Worm (Caenorhabditis elegans) whole organism, L4/young adult: Measurements from ENCODE around the gene F19H6.6.

Experiments
- W03F9.2 ChIP-seq: fragments of 150-350 bp; optimal IDR thresholded peaks from 2 replicates; lab custom pipeline; 2014; ENCODE audit warnings: missing biosample characterization, missing genetic modification characterization
- dao-5 ChIP-seq: sonication (generic microtip); optimal IDR thresholded peaks from 2 replicates; lab custom pipeline; 2016; ENCODE audit warnings: missing genotype, missing genetic modification characterization, moderate library complexity, missing compliant biosample characterization
- him-1 ChIP-seq: sonication (generic microtip); optimal IDR thresholded peaks from 2 replicates; lab custom pipeline; 2016; ENCODE audit warnings: missing genotype, missing genetic modification reagents, missing genetic modification characterization, missing compliant biosample characterization

F19H6.6 gene

DNA sequence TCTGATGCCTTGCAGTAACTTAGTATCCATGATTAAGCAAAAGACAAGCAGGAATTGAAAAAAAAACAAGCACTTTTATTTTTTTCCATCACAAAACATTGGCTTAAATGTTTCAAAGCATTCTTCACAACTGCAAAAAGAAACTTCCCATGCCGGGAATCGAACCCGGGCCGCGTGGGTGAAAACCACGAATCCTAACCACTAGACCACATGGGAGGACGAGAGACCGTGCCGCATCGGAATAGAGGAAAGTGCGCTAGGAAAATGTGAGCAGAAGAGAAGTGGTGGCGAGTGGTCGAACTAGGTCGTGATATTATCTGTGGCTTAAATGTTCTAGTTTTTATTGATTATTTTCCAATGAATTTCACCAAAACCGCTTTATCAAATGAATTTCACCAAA lies 6.9 kb downstream of the F19H6.6 start:
- TF ChIP-seq W03F9.2 (tag; lab: Kevin White, UChicago) (no peak), dao-5 (tag; lab: Kevin White, UChicago) (no peak), him-1 (tag; lab: Kevin White, UChicago) (no peak)

DNA sequence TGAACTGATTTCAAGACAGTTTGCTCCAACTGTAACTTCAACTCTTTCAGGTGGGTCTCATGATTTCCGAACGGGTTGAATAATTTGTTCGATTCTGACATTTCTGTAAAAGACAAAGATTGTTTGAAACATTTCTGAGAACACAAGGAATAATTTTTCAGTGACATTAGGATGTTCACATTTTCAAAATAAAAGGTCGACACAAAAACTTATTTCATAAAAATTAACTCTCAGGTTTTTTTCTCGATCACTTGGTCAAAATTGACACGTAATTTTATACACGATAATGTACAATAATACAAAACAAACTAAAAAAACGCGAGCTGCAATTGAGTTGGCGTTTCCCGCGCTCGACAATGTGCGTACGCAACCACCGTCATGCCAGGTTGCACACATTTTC lies 10.7 kb downstream of the F19H6.6 start, which contains the start of gene rif-1.2:
TSS of gene rif-1.2 (minus strand) at position 101 of the 400 bp plus-strand sequence.
- TF ChIP-seq W03F9.2 (tag; lab: Kevin White, UChicago) (no peak), him-1 (tag; lab: Kevin White, UChicago) (no peak), dao-5 (tag; lab: Kevin White, UChicago) (no peak)

DNA sequence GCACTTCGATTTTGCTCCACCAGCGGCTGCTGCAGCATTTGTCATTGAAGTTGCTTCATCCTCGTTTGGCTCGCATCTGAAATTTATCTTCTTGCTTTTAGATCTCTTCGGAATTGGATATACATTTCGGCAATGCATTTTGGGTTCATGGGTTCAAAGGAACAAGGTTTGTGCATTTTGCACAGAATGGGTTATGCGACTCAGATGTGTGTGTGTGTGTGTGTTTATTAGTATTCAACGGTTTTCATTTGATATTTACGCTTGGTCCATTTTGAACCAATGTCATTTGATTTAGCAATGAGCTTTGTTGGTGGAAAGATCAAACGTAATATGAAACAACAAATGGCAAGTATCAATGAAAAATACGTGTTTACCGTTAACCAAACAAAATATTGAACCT lies 15.2 kb downstream of the F19H6.6 start:
- TF ChIP-seq dao-5 (tag; lab: Kevin White, UChicago) (no peak), him-1 (tag; lab: Kevin White, UChicago) (no peak), W03F9.2 (tag; lab: Kevin White, UChicago) (no peak)

DNA sequence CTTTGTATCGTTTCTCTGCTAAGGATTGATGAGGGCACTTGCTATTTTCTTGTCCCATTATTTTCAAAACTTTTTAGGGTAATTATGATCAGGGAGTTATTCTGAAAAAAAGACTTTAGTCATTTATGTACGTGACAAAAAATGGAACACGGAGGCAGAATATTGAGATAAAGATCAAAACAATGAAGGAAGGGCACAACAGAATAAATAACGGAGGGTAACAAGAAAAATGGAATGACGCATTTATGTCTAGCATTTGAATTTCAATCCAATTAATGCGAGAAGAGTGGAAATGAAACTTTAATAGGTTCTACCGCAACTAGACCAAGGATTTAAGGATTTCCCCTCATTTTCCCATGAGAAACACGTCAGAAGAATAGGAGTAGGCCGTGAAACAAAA lies 17.7 kb downstream of the F19H6.6 start, which contains the start of gene glb-13:
TSS of gene glb-13 (minus strand) at position 101 of the 400 bp plus-strand sequence.
- no peak for TF ChIP-seq him-1 (tag; lab: Kevin White, UChicago)
- no peak for TF ChIP-seq dao-5 (tag; lab: Kevin White, UChicago)
- TF ChIP-seq W03F9.2 (tag; lab: Kevin White, UChicago), result no peak

DNA sequence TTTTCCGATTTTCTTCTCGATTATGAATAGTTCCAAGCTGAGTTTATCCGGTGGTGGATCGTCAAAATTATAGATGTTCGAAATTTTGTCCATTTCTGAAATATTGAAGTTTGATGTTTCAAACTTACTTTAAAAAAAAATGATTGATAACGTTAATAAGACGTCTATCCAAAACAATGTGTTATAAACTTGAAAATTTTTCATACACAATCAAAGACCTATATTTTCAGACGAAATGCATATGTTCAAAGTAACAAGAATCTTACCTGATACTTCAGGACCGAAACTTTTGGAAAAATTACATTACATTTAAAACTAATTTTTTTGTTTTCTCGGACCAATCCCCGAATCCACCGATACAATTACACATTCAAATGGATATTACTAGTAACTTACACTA lies 30.8 kb downstream of the F19H6.6 start, which contains the start of gene nekl-3:
TSS of gene nekl-3 (minus strand) at position 101 of the 400 bp plus-strand sequence.
- no peak for TF ChIP-seq dao-5 (tag; lab: Kevin White, UChicago)
- no peak for TF ChIP-seq W03F9.2 (tag; lab: Kevin White, UChicago)
- no peak for TF ChIP-seq him-1 (tag; lab: Kevin White, UChicago)

DNA sequence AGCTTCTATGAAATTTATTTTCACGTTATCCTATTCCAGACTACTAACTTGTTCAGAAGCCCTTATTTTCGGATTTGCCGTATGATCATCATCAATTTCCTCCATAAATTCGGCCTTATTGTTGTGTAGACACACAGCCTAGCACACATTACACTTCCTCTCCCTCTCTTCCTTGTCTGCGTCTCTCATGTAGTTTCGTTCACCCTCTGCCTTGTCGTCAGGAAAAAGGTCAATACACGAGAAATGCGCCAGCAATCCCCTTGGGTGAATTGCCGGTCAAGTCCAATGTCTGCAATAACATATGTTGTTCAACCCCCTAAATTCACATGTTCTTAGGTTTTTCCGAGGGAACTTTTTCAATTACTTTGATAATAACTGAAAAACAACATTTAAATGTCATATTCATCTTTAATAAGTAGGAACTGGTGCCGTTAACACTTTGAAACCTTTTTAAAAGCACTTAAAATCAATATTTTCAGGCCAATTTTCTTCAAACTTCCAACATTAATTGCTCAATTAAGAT lies 33.2 kb downstream of the F19H6.6 start, which contains the start of gene F17E5.2:
TSS of gene F17E5.2 (plus strand) at position 473 of the 523 bp plus-strand sequence.
- peak; percentile 91 for TF ChIP-seq W03F9.2 (tag; lab: Kevin White, UChicago)
- TF ChIP-seq him-1 (tag; lab: Kevin White, UChicago), result peak; percentile 75
- TF ChIP-seq dao-5 (tag; lab: Kevin White, UChicago), result no peak

DNA sequence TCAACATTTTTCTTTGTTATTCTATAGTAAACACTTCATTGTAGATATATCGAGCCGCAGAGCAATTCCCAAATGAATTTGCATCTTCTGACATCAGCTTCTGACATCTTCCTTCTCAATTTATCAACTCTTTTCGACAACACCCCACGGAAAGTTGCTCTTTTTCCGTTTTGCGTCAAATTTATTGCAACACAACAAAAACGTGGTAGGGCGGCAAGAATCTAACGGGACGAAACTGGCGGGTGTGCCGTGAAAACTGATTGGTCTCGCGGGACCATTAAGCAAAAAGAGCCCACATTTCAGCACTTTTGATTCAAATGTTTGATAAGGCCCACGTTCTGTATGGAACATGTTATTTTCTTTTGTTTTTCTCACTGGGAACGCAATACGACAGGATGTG lies 44.1 kb downstream of the F19H6.6 start:
- TF ChIP-seq him-1 (tag; lab: Kevin White, UChicago), result no peak
- no peak for TF ChIP-seq W03F9.2 (tag; lab: Kevin White, UChicago)
- no peak for TF ChIP-seq dao-5 (tag; lab: Kevin White, UChicago)

DNA sequence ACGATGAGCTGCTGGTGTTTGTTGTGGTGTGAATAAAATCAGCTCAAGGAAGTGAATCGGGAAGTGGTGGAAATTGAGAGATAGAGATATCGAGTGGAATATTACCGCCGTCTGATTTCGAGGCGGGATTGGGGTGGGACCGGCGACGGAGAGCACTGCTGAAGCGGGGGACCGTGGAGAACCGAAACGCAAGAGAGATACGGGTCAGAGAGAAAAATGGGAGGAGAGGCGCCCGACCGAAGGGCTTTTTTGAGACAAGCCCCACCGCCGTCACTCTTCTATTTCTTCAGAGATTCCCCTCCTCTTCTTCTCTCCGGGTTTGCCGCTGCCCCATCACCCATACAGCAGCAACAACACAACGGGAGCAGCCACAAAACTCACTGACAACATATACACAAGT lies 45.4 kb downstream of the F19H6.6 start:
- no peak for TF ChIP-seq him-1 (tag; lab: Kevin White, UChicago)
- no peak for TF ChIP-seq W03F9.2 (tag; lab: Kevin White, UChicago)
- TF ChIP-seq dao-5 (tag; lab: Kevin White, UChicago), result no peak

DNA sequence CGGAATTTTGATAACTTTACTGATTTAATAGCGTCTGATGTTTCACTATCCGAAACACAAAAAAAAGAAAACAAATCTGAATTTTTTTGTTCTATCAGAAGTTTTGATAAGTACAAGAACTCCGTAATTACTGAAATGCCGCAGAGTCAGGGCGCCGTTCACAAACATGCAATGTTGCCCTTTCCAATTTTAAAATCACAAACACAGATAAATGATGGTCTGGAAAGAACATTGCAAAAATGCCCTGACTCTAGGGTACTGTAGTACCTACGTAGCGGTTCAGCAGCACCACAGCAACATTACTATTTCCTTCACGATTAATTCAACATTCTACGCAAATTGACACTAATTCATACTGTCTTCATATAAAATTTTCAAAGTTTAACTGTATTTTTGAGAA lies 46.0 kb downstream of the F19H6.6 start:
- no peak for TF ChIP-seq him-1 (tag; lab: Kevin White, UChicago)
- no peak for TF ChIP-seq W03F9.2 (tag; lab: Kevin White, UChicago)
- no peak for TF ChIP-seq dao-5 (tag; lab: Kevin White, UChicago)

DNA sequence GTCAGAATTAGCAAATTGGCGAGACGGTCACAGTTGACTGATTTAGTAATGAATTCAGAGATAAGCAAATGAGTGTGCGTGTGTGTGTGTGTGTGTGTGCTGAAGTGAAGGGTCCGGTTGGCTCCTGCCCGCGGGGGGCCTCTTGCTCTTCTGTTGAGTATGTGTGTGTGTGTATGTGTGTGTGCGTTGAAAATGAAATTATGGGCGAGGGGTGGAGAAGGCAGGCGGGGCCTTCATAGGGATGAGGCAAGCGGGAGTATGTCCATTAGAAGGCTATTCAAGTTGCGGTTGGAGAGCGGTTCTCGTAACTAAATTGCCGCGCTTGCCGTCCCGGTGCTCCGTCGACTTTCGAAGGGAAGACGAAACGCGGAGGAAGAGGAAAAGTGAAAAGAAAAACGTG lies 46.7 kb downstream of the F19H6.6 start:
- no peak for TF ChIP-seq W03F9.2 (tag; lab: Kevin White, UChicago)
- no peak for TF ChIP-seq him-1 (tag; lab: Kevin White, UChicago)
- no peak for TF ChIP-seq dao-5 (tag; lab: Kevin White, UChicago)
